Fruit fly (Drosophila melanogaster): ENCODE data around the gene vig2.

The vig2 gene

DNA sequence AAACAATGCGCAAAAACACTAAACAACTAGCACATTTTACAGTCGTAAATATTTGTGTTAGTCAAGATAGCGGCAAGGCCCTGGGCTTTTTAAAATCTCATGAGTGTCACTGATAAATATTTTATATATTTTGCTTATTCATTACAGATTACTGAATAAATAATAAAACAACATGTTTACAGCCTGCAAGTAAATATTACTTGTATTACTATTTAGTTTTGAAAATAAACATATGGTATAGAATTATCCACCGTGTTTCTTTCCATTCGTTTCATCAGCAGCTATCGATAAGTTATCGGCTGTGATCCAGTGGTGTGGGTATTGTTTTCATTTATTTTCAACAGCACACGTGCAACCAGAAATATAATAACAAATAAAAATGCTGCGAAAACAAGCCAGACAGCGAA, 48.6 kb upstream of the vig2 start, which contains the start of the genes shams and CG11920 (continued):
- no peak for TF ChIP-seq Hr78 (GFP tag; optimal IDR thresholded peaks at IDR 0.05)
- TF ChIP-seq CG10565 (GFP tag; optimal IDR thresholded peaks at IDR 0.05): no peak
- TF ChIP-seq sqz (GFP tag; optimal IDR thresholded peaks at IDR 0.05): no peak
- no peak for TF ChIP-seq lmd (GFP tag; IDR thresholded peaks at IDR 0.05)
- TF ChIP-seq B-H1 (GFP tag; IDR thresholded peaks at IDR 0.05): no peak
- no peak for TF ChIP-seq CG9876 (GFP tag; optimal IDR thresholded peaks at IDR 0.05)
- no peak for TF ChIP-seq disco-r (GFP tag; optimal IDR thresholded peaks at IDR 0.05)
- TF ChIP-seq sisA (GFP tag; IDR thresholded peaks at IDR 0.05): no peak
- TF ChIP-seq CG6791 (GFP tag; IDR thresholded peaks at IDR 0.05; ENCODE audit: partially characterized antibody): 0 out of 3 replicates have a peak, but pooled peaks have one; percentile 39
- no peak for TF ChIP-seq fru (optimal IDR thresholded peaks at IDR 0.05)
- no peak for TF ChIP-seq CG6254 (GFP tag; optimal IDR thresholded peaks at IDR 0.05)
- no peak for TF ChIP-seq hkb (optimal IDR thresholded peaks at IDR 0.05)
- TF ChIP-seq hkb (GFP tag; IDR thresholded peaks at IDR 0.05): no peak
- TF ChIP-seq kni (GFP tag; optimal IDR thresholded peaks at IDR 0.05): no peak
- peak; percentile 51 for TF ChIP-seq nmo (GFP tag; optimal IDR thresholded peaks at IDR 0.05)
- TF ChIP-seq CG8290 (GFP tag; optimal IDR thresholded peaks at IDR 0.05): peak; percentile 20
- TF ChIP-seq CG8290 (tag; optimal IDR thresholded peaks at IDR 0.05): peak in 1 of 2 experiments; percentile 16
- TF ChIP-seq CG8765 (GFP tag; IDR thresholded peaks at IDR 0.05): no peak
- TF ChIP-seq CG12744 (GFP tag; optimal IDR thresholded peaks at IDR 0.05): no peak
- TF ChIP-seq maf-S (GFP tag; optimal IDR thresholded peaks at IDR 0.05): no peak
- no peak for TF ChIP-seq lab (GFP tag; optimal IDR thresholded peaks at IDR 0.05)
- TF ChIP-seq E2f1 (GFP tag; IDR thresholded peaks at IDR 0.05): no peak
- no peak for TF ChIP-seq sob (GFP tag; IDR thresholded peaks at IDR 0.05)
- no peak for TF ChIP-seq dan (GFP tag; IDR thresholded peaks at IDR 0.05)
- TF ChIP-seq CrebB (tag; optimal IDR thresholded peaks at IDR 0.05): no peak
- no peak for TF ChIP-seq Mes4 (GFP tag; optimal IDR thresholded peaks at IDR 0.05)
- TF ChIP-seq ci (GFP tag; IDR thresholded peaks at IDR 0.05): no peak
- peak; percentile 10 for TF ChIP-seq phol (tag; optimal IDR thresholded peaks at IDR 0.05)
- TF ChIP-seq abd-A (tag; optimal IDR thresholded peaks at IDR 0.05): no peak
- TF ChIP-seq CG33557 (GFP tag; optimal IDR thresholded peaks at IDR 0.05): no peak
- no peak for TF ChIP-seq ap (GFP tag; IDR thresholded peaks at IDR 0.05)
- no peak for TF ChIP-seq CG18619 (GFP tag; optimal IDR thresholded peaks at IDR 0.05)
- TF ChIP-seq CG12104 (GFP tag; optimal IDR thresholded peaks at IDR 0.05): no peak
- TF ChIP-seq Sry-β (GFP tag; optimal IDR thresholded peaks at IDR 0.05): no peak
- TF ChIP-seq CG6272 (GFP tag; IDR thresholded peaks at IDR 0.05): no peak
- TF ChIP-seq CG14050 (GFP tag; IDR thresholded peaks at IDR 0.05): no peak
- no peak for TF ChIP-seq HHEX (GFP tag; optimal IDR thresholded peaks at IDR 0.05)
- peak; percentile 97 for TF ChIP-seq CG30020 (tag; optimal IDR thresholded peaks at IDR 0.05)
- peak; percentile 66 for TF ChIP-seq Scr (GFP tag; IDR thresholded peaks at IDR 0.05; ENCODE audit: partially characterized antibody)
- peak; percentile 40 for TF ChIP-seq cwo (GFP tag; optimal IDR thresholded peaks at IDR 0.05)
- TF ChIP-seq shn (GFP tag; optimal IDR thresholded peaks at IDR 0.05): no peak
- TF ChIP-seq CG13775 (GFP tag; optimal IDR thresholded peaks at IDR 0.05): peak; percentile 18
- 0 out of 3 replicates have a peak, but pooled peaks have one; percentile 36 for TF ChIP-seq Doc3 (GFP tag; IDR thresholded peaks at IDR 0.05; ENCODE audit: partially characterized antibody)
- TF ChIP-seq Ravus (GFP tag; IDR thresholded peaks at IDR 0.05): no peak
- TF ChIP-seq CG18262 (tag; optimal IDR thresholded peaks at IDR 0.05): peak; percentile 3
- TF ChIP-seq Fer1 (GFP tag; optimal IDR thresholded peaks at IDR 0.05): no peak
- no peak for TF ChIP-seq CG4360 (GFP tag; IDR thresholded peaks at IDR 0.05)
- TF ChIP-seq fd102C (GFP tag; optimal IDR thresholded peaks at IDR 0.05): no peak
- TF ChIP-seq CG15073 (GFP tag; optimal IDR thresholded peaks at IDR 0.05): no peak
- peak; percentile 3 for TF ChIP-seq dmrt11E (tag; optimal IDR thresholded peaks at IDR 0.05)
- TF ChIP-seq HmgZ (tag; optimal IDR thresholded peaks at IDR 0.05): peak; percentile 23
